Worm (Caenorhabditis elegans) whole organism, L4/young adult: ENCODE measurements around the gene Y61A9LA.10.

Source experiments
- W03F9.2 ChIP-seq: fragments of 150-350 bp; optimal IDR thresholded peaks from 2 replicates; lab custom pipeline; 2014; ENCODE audit warnings: missing biosample characterization, missing genetic modification characterization
- dao-5 ChIP-seq: sonication (generic microtip); optimal IDR thresholded peaks from 2 replicates; lab custom pipeline; 2016; ENCODE audit warnings: missing genotype, missing genetic modification characterization, moderate library complexity, missing compliant biosample characterization
- him-1 ChIP-seq: sonication (generic microtip); optimal IDR thresholded peaks from 2 replicates; lab custom pipeline; 2016; ENCODE audit warnings: missing genotype, missing genetic modification reagents, missing genetic modification characterization, missing compliant biosample characterization

ce11 chrV:4571997-4572396 is 43.6 kb downstream of the Y61A9LA.10 start:
- TF ChIP-seq W03F9.2 (tag; lab: Kevin White, UChicago): no peak
- TF ChIP-seq him-1: no peak
- TF ChIP-seq dao-5 (tag; lab: Kevin White, UChicago): no peak
